Fruit fly (Drosophila melanogaster) whole organism, embryonic: Measurements from ENCODE around the gene HDAC6.
A peak's percentile ranks its signal among the peaks of the same experiment; 100 is the strongest.

ENCODE experiments used
- Awh ChIP-seq: fragments of 200-800 bp; sonication (Bioruptor generic); IDR thresholded peaks from 2 replicates; pipeline ENCODE4, ENCODE4 v1.3.6; 2022; ENCODE audit warnings: missing biosample characterization, missing genetic modification characterization
- CG10366 ChIP-seq: fragments of 200-800 bp; sonication (Bioruptor generic); IDR thresholded peaks from 2 replicates; pipeline ENCODE4 v1.3.6; 2022; ENCODE audit warnings: missing biosample characterization, missing genetic modification characterization
- CG11504 ChIP-seq: fragments of 200-800 bp; sonication (Bioruptor generic); optimal IDR thresholded peaks from 3 replicates; lab custom pipeline; 2019; ENCODE audit warnings: missing biosample characterization, mild to moderate bottlenecking, missing genetic modification characterization, moderate library complexity
- CG12155 ChIP-seq: fragments of 200-800 bp; sonication (Bioruptor generic); optimal IDR thresholded peaks from 3 replicates; lab custom pipeline; 2016; ENCODE audit warnings: missing biosample characterization, missing genetic modification characterization
- CG12659 ChIP-seq: fragments of 200-800 bp; sonication (Bioruptor generic); optimal IDR thresholded peaks from 3 replicates; lab custom pipeline; 2017; ENCODE audit warnings: mild to moderate bottlenecking, missing biosample characterization, missing genetic modification reagents, missing genetic modification characterization
- CG16863 ChIP-seq: fragments of 200-800 bp; sonication (Bioruptor generic); optimal IDR thresholded peaks from 3 replicates; lab custom pipeline; 2016; ENCODE audit warnings: missing biosample characterization, missing genetic modification characterization
- CG17385 ChIP-seq: fragments of 200-800 bp; sonication (Bioruptor generic); optimal IDR thresholded peaks from 3 replicates; lab custom pipeline; 2018; ENCODE audit warnings: missing biosample characterization, mild to moderate bottlenecking, missing genetic modification characterization
- CG2129 ChIP-seq: fragments of 200-800 bp; sonication (Bioruptor generic); IDR thresholded peaks from 2 replicates; pipeline ENCODE4 v1.3.6; 2022; ENCODE audit warnings: missing biosample characterization, missing genetic modification characterization; ENCODE audit not compliant: partially characterized antibody
- CG2199 ChIP-seq: fragments of 200-800 bp; sonication (Bioruptor generic); IDR thresholded peaks from 3 replicates; pipeline ENCODE4 v1.3.6; 2022; ENCODE audit warnings: missing biosample characterization, missing genetic modification characterization
- CG2875 ChIP-seq: fragments of 200-800 bp; sonication (Bioruptor generic); optimal IDR thresholded peaks from 2 replicates; lab custom pipeline; 2017; ENCODE audit warnings: missing biosample characterization, mild to moderate bottlenecking, missing genetic modification characterization, missing genetic modification reagents
- CG4424 ChIP-seq: fragments of 200-800 bp; sonication (Bioruptor generic); optimal IDR thresholded peaks from 3 replicates; lab custom pipeline; 2016; ENCODE audit warnings: missing biosample characterization, missing genetic modification characterization
- CG5180 ChIP-seq: fragments of 200-800 bp; sonication (Bioruptor generic); optimal IDR thresholded peaks from 3 replicates; lab custom pipeline; 2017; ENCODE audit warnings: missing biosample characterization, missing genetic modification characterization, mild to moderate bottlenecking, moderate library complexity, missing genetic modification reagents
- CG7372 ChIP-seq: fragments of 200-800 bp; sonication (Bioruptor generic); IDR thresholded peaks from 2 replicates; pipeline ENCODE4 v1.3.6; 2022; ENCODE audit warnings: missing biosample characterization, missing genetic modification characterization
- CG7556 ChIP-seq: fragments of 200-800 bp; sonication (Bioruptor generic); optimal IDR thresholded peaks from 2 replicates; lab custom pipeline; 2017; ENCODE audit warnings: missing biosample characterization, mild to moderate bottlenecking, missing genetic modification characterization
- CG7987 ChIP-seq: fragments of 200-800 bp; sonication (Bioruptor generic); optimal IDR thresholded peaks from 2 replicates; lab custom pipeline; 2018; ENCODE audit warnings: missing biosample characterization, mild to moderate bottlenecking, missing genetic modification characterization, moderate library complexity
- CG8924 ChIP-seq: fragments of 200-800 bp; optimal IDR thresholded peaks from 3 replicates; lab custom pipeline; 2019; ENCODE audit warnings: missing biosample characterization, mild to moderate bottlenecking, missing genetic modification characterization, moderate library complexity
- CG8944 ChIP-seq: fragments of 200-800 bp; sonication (Bioruptor generic); optimal IDR thresholded peaks from 3 replicates; lab custom pipeline; 2016; ENCODE audit warnings: missing biosample characterization, missing genetic modification characterization
- CTCF ChIP-seq: fragments of 200-800 bp; sonication (Bioruptor generic); optimal IDR thresholded peaks from 2 replicates; lab custom pipeline; 2017; ENCODE audit warnings: missing biosample characterization, mild to moderate bottlenecking, missing genetic modification characterization, moderate library complexity
- Deaf1 ChIP-seq: fragments of 200-800 bp; optimal IDR thresholded peaks from 3 replicates; lab custom pipeline; 2019; ENCODE audit warnings: missing biosample characterization, mild to moderate bottlenecking, missing genetic modification characterization, moderate library complexity
- E2f1 ChIP-seq: fragments of 200-800 bp; sonication (Bioruptor generic); IDR thresholded peaks from 2 replicates; pipeline ENCODE4 v1.3.6; 2022; ENCODE audit warnings: missing biosample characterization, missing genetic modification characterization
- HHEX ChIP-seq: fragments of 200-800 bp; sonication (Bioruptor generic); optimal IDR thresholded peaks from 3 replicates; lab custom pipeline; 2017; ENCODE audit warnings: missing biosample characterization, mild to moderate bottlenecking, missing genetic modification characterization, missing genetic modification reagents
- Hmr ChIP-seq: fragments of 200-800 bp; sonication (Bioruptor generic); optimal IDR thresholded peaks from 3 replicates; lab custom pipeline; 2017; ENCODE audit warnings: mild to moderate bottlenecking, missing biosample characterization, missing genetic modification reagents, missing genetic modification characterization
- Hmx ChIP-seq: fragments of 200-800 bp; sonication (Bioruptor generic); optimal IDR thresholded peaks from 2 replicates; lab custom pipeline; 2016; ENCODE audit warnings: missing biosample characterization, missing genetic modification characterization
- NC2α ChIP-seq: fragments of 200-800 bp; sonication (Bioruptor generic); optimal IDR thresholded peaks from 2 replicates; lab custom pipeline; 2016; ENCODE audit warnings: missing biosample characterization, missing genetic modification characterization
- NC2β ChIP-seq: fragments of 200-800 bp; sonication (Bioruptor generic); optimal IDR thresholded peaks from 2 replicates; lab custom pipeline; 2016; ENCODE audit warnings: missing biosample characterization, missing genetic modification characterization
- Nf-YA ChIP-seq: fragments of 200-800 bp; sonication (Bioruptor generic); IDR thresholded peaks from 2 replicates; pipeline ENCODE4 v1.3.6; 2022; ENCODE audit warnings: missing biosample characterization, missing genetic modification characterization
- Oaz ChIP-seq: fragments of 200-800 bp; sonication (Bioruptor generic); IDR thresholded peaks from 2 replicates; pipeline ENCODE4 v1.3.6; 2022; ENCODE audit warnings: missing biosample characterization, missing genetic modification characterization
- Opbp ChIP-seq: fragments of 200-800 bp; sonication (Bioruptor generic); IDR thresholded peaks from 3 replicates; pipeline ENCODE4 v1.3.6; 2022; ENCODE audit warnings: missing biosample characterization, missing genetic modification characterization; ENCODE audit not compliant: partially characterized antibody
- Rfx ChIP-seq: fragments of 200-800 bp; sonication (Bioruptor generic); IDR thresholded peaks from 2 replicates; pipeline ENCODE4 v1.3.6; 2022; ENCODE audit warnings: missing biosample characterization, missing genetic modification characterization
- Stat92E ChIP-seq, 3 experiments: fragments of >200 bp in 2 of 3; fragments of 200-800 bp in 1 of 3; sonication (Bioruptor generic) in 1 of 3; optimal IDR thresholded peaks; 2 replicates each; lab custom pipeline; 2017 to 2019; ENCODE audit warnings: missing biosample characterization in 3 of 3, missing genetic modification characterization in 3 of 3, mild to moderate bottlenecking in 1 of 3, moderate library complexity in 1 of 3
- YL-1 ChIP-seq: fragments of 200-800 bp; sonication (Bioruptor generic); optimal IDR thresholded peaks from 3 replicates; lab custom pipeline; 2017; ENCODE audit warnings: missing biosample characterization, mild to moderate bottlenecking, missing genetic modification characterization
- dpn ChIP-seq, 2 experiments: fragments of 200-800 bp; sonication (Bioruptor generic); optimal IDR thresholded peaks; 3 replicates each; lab custom pipeline; 2016; ENCODE audit warnings: missing biosample characterization in 2 of 2, missing genetic modification characterization in 2 of 2
- hbn ChIP-seq: fragments of 200-800 bp; sonication (Bioruptor generic); IDR thresholded peaks from 2 replicates; pipeline ENCODE4 v1.3.6; 2022; ENCODE audit warnings: missing biosample characterization, missing genetic modification characterization; ENCODE audit not compliant: partially characterized antibody
- her ChIP-seq: fragments of 200-800 bp; sonication (Bioruptor generic); optimal IDR thresholded peaks from 2 replicates; lab custom pipeline; 2016; ENCODE audit warnings: missing biosample characterization, missing genetic modification characterization
- hth ChIP-seq: fragments of >200 bp; optimal IDR thresholded peaks from 2 replicates; lab custom pipeline; 2017; ENCODE audit warnings: inconsistent platforms
- jumu ChIP-seq: fragments of 200-800 bp; sonication (Bioruptor generic); optimal IDR thresholded peaks from 3 replicates; lab custom pipeline; 2016; ENCODE audit warnings: missing biosample characterization, missing genetic modification characterization
- kay ChIP-seq: fragments of 200-800 bp; sonication (Bioruptor generic); optimal IDR thresholded peaks from 2 replicates; lab custom pipeline; 2016; ENCODE audit warnings: missing biosample characterization, missing genetic modification characterization
- klu ChIP-seq: fragments of 200-800 bp; sonication (Bioruptor generic); IDR thresholded peaks from 2 replicates; pipeline ENCODE4 v1.3.6; 2022; ENCODE audit warnings: missing biosample characterization, missing genetic modification characterization
- mirr ChIP-seq: fragments of 200-800 bp; sonication (Bioruptor generic); optimal IDR thresholded peaks from 3 replicates; lab custom pipeline; 2018; ENCODE audit warnings: missing biosample characterization, mild to moderate bottlenecking, missing genetic modification characterization
- org-1 ChIP-seq: fragments of 200-800 bp; sonication (Bioruptor generic); optimal IDR thresholded peaks from 2 replicates; lab custom pipeline; 2017; ENCODE audit warnings: missing biosample characterization, missing genetic modification characterization
- sens ChIP-seq: fragments of 200-800 bp; sonication (Bioruptor generic); peaks from one replicate; lab custom pipeline; 2016; ENCODE audit warnings: missing biosample characterization, missing genetic modification characterization
- slp2 ChIP-seq: fragments of 200-800 bp; sonication (Bioruptor generic); optimal IDR thresholded peaks from 2 replicates; lab custom pipeline; 2016; ENCODE audit warnings: missing biosample characterization, missing genetic modification characterization
- sr ChIP-seq: fragments of 200-800 bp; sonication (Bioruptor generic); IDR thresholded peaks from 3 replicates; pipeline ENCODE4 v1.3.6; 2022; ENCODE audit warnings: missing biosample characterization, missing genetic modification characterization
- tup ChIP-seq: fragments of 200-800 bp; sonication (Bioruptor generic); optimal IDR thresholded peaks from 2 replicates; lab custom pipeline; 2016; ENCODE audit warnings: missing biosample characterization, mild to moderate bottlenecking, missing genetic modification characterization, moderate library complexity
- wdn ChIP-seq: fragments of 200-800 bp; sonication (Bioruptor generic); IDR thresholded peaks from 2 replicates; pipeline ENCODE4 v1.3.6; 2022; ENCODE audit warnings: missing biosample characterization, missing genetic modification characterization
- zen ChIP-seq: fragments of 200-800 bp; sonication (Bioruptor generic); optimal IDR thresholded peaks from 3 replicates; lab custom pipeline; 2018; ENCODE audit warnings: missing biosample characterization, mild to moderate bottlenecking, missing genetic modification characterization, moderate library complexity
- zfh1 ChIP-seq: fragments of 200-800 bp; sonication (Bioruptor generic); IDR thresholded peaks from 3 replicates; pipeline ENCODE4 v1.3.6; 2022; ENCODE audit warnings: missing biosample characterization, missing genetic modification characterization

Gene HDAC6

DNA sequence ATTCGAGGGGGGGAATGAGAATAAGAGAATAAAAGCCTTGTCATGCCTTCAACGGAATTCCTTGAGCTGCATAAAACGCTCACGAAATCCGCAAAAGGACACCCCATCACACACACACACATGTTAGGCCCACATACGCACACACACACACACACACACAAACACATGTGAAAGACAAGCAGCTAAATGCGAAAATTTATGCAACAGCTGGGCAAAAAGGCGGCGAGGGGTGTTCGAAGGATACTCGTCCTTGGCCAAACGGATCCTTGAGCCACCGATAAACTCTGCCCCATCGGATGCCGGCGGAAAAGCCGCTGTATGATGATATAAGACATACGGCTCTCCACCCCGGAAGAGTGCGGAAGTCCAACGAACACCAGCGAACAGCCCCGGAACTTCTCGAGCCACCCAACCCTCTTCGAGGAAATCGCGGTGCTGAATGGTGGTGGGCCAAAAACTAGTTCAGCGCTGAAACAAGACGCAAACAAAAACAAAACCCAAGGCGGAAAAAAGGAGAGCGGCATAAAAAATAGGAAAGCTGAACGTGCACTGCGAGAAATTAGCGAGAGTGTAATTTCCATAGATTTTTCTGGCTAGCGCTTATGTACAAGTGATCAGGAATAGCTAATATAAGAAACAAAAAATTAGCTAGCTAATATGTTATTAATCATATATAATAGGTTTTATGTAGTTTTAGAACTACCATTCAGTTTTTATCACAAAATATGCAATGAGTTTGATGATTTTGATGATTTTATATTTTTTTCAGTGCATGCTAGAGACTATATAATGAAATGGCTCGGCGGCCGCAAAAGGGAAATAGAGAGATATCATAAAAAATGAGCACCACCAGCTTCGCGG is 50.6 kb downstream of the HDAC6 start (continued):
- TF ChIP-seq tup (GFP tag; lab: Kevin White, UChicago) (peak; percentile 3), wdn (no peak), CG12155 (GFP tag; lab: Kevin White, UChicago) (no peak)

DNA sequence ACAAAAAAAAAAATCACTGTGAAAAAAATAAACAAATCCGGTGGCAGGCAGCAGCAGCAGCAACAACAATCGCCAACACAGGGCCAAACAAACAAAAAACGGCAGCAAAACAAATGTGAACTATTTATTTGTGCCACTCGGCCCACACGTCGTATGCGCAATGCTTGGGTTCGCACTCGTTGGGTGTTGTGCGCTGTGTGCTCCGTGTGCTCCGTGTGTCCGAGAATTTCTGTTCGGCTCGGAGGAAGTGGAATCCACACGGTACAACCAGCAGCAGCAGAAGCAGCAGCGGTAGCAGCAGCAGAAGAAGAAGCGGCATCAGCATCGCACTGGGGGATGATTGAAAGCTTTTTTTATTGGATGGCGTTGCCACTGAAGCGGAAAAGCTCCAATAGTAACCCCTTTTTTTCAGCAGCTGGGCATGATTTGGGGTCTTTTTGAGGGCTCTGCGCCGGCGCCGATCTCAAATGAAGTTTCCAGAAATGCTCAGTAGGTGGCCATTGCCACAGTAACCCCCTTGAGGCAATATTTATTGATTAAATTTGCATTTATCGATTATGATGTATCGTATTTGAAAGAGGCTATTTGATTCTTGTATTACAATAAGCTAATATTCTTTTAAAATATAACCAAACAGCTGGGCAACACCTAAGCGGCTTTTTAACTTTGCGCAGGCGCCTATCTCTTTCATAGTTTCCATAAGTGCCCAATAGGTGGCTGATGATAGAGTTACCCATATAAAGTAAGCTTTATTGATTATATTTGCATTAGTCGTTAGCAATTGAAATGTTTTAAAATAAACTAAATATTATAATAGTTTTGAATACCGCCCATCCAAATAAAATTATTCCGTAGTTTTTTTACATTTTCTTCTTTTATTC is 52.3 kb downstream of the HDAC6 start, which contains the start of gene CG9164:
Gene CG9164 (minus strand): TSS at position 266 of the 881 bp plus-strand sequence.
- TF ChIP-seq jumu (GFP tag; lab: Kevin White, UChicago) (no peak), HHEX (GFP tag; lab: Kevin White, UChicago) (no peak), Awh (GFP tag; lab: Robert Waterston, UW) (no peak), CG5180 (GFP tag; lab: Kevin White, UChicago) (no peak), dpn (GFP tag; optimal IDR thresholded peaks at IDR 0.05; lab: Kevin White, UChicago) (no peak), sens (GFP tag; lab: Kevin White, UChicago) (peak; percentile 16), slp2 (no peak), mirr (GFP tag; lab: Kevin White, UChicago) (no peak), YL-1 (GFP tag; lab: Kevin White, UChicago) (no peak), Opbp (GFP tag; lab: Robert Waterston, UW) (no peak), NC2β (GFP tag; lab: Kevin White, UChicago) (no peak), CG10366 (GFP tag; lab: Robert Waterston, UW) (no peak), zfh1 (GFP tag; lab: Robert Waterston, UW) (no peak), NC2α (GFP tag; lab: Kevin White, UChicago) (no peak), CG7372 (GFP tag; lab: Robert Waterston, UW) (peak; percentile 67), CG4424 (no peak), CG2875 (GFP tag; lab: Kevin White, UChicago) (no peak), org-1 (no peak), Hmx (GFP tag; lab: Kevin White, UChicago) (no peak), CG8944 (GFP tag; lab: Kevin White, UChicago) (no peak), Nf-YA (no peak), kay (no peak), CG8924 (tag; lab: Kevin White, UChicago) (no peak), CG2199 (GFP tag; lab: Robert Waterston, UW) (no peak), E2f1 (GFP tag; lab: Robert Waterston, UW) (no peak), CTCF (peak; percentile 88), hth (lab: Kevin White, UChicago) (no peak), Oaz (no peak), CG7556 (GFP tag; lab: Kevin White, UChicago) (no peak), CG11504 (tag; lab: Kevin White, UChicago) (no peak), Hmr (GFP tag; lab: Kevin White, UChicago) (peak; percentile 31), klu (GFP tag; lab: Robert Waterston, UW) (no peak), Rfx (GFP tag; lab: Robert Waterston, UW) (no peak), her (GFP tag; lab: Kevin White, UChicago) (no peak), sr (GFP tag; lab: Robert Waterston, UW) (peak; percentile 50; the same call in 1 of the 3 replicates), Stat92E (GFP tag; optimal IDR thresholded peaks at IDR 0.05; lab: Kevin White, UChicago) (no peak), CG2129 (GFP tag; lab: Robert Waterston, UW) (no peak), Deaf1 (tag; lab: Kevin White, UChicago) (peak; percentile 74), CG7987 (GFP tag; lab: Kevin White, UChicago) (no peak), zen (tag; lab: Kevin White, UChicago) (no peak), hbn (GFP tag; lab: Robert Waterston, UW) (no peak), CG17385 (GFP tag; lab: Kevin White, UChicago) (peak; percentile 34), CG16863 (GFP tag; lab: Kevin White, UChicago) (no peak), CG12659 (GFP tag; lab: Kevin White, UChicago) (no peak)
